Worm (Caenorhabditis elegans): ENCODE measurements around the gene arl-6.

ce11 chrIII:4779855-4780254 is 34.8 kb downstream of the arl-6 start, which contains the start of gene B0393.9:
- TF ChIP-seq him-1 (tag; optimal IDR thresholded peaks at IDR 0.05) (no peak), dao-5 (tag; optimal IDR thresholded peaks at IDR 0.05) (no peak)

All from whole organism, L4/young adult.